Fruit fly (Drosophila melanogaster) whole organism, pupa: Measurements from ENCODE around the gene dgt6.
A peak's percentile ranks its signal among the peaks of the same experiment; 100 is the strongest.

Experiments
- CG10348 ChIP-seq: fragments of 200-800 bp; sonication (Bioruptor generic); IDR thresholded peaks from 2 replicates; pipeline ENCODE4 v1.3.6; 2022; ENCODE audit warnings: missing biosample characterization, missing genetic modification characterization
- CG12605 ChIP-seq: fragments of 200-800 bp; sonication (Bioruptor generic); IDR thresholded peaks from 2 replicates; pipeline ENCODE4 v1.3.6; 2022; ENCODE audit warnings: missing biosample characterization, missing genetic modification characterization
- CG13204 ChIP-seq: fragments of 200-800 bp; sonication (Bioruptor generic); optimal IDR thresholded peaks from 2 replicates; lab custom pipeline; 2018; ENCODE audit warnings: missing biosample characterization, mild to moderate bottlenecking, missing genetic modification characterization, moderate library complexity
- CG14655 ChIP-seq: fragments of 200-800 bp; sonication (Bioruptor generic); optimal IDR thresholded peaks from 3 replicates; lab custom pipeline; 2017; ENCODE audit warnings: mild to moderate bottlenecking, missing biosample characterization, missing genetic modification reagents, missing genetic modification characterization
- CG15710 ChIP-seq: fragments of 200-800 bp; sonication (Bioruptor generic); optimal IDR thresholded peaks from 2 replicates; lab custom pipeline; 2018; ENCODE audit warnings: missing biosample characterization, mild to moderate bottlenecking, missing genetic modification characterization, moderate library complexity
- CG17806 ChIP-seq: fragments of 200-800 bp; sonication (Bioruptor generic); optimal IDR thresholded peaks from 2 replicates; lab custom pipeline; 2018; ENCODE audit warnings: missing biosample characterization, mild to moderate bottlenecking, missing genetic modification characterization, moderate library complexity
- CG32121 ChIP-seq: fragments of 200-800 bp; sonication (Bioruptor generic); IDR thresholded peaks from 2 replicates; pipeline ENCODE4 v1.3.6; 2022; ENCODE audit warnings: missing biosample characterization, missing genetic modification characterization
- CG34367 ChIP-seq: fragments of 200-800 bp; sonication (Bioruptor generic); optimal IDR thresholded peaks from 2 replicates; lab custom pipeline; 2018; ENCODE audit warnings: missing biosample characterization, mild to moderate bottlenecking, missing genetic modification characterization
- CG4496 ChIP-seq: fragments of 200-800 bp; sonication (Bioruptor generic); IDR thresholded peaks from 3 replicates; pipeline ENCODE4 v1.3.6; 2022; ENCODE audit warnings: missing biosample characterization, missing genetic modification characterization
- CG8159 ChIP-seq: fragments of 200-800 bp; sonication (Bioruptor generic); optimal IDR thresholded peaks from 3 replicates; lab custom pipeline; 2018; ENCODE audit warnings: missing biosample characterization, mild to moderate bottlenecking, missing genetic modification characterization, moderate library complexity
- CG8301 ChIP-seq: fragments of 200-800 bp; sonication (Bioruptor generic); optimal IDR thresholded peaks from 2 replicates; lab custom pipeline; 2018; ENCODE audit warnings: missing biosample characterization, mild to moderate bottlenecking, missing genetic modification characterization
- CG9948 ChIP-seq: fragments of 200-800 bp; sonication (Bioruptor generic); optimal IDR thresholded peaks from 2 replicates; lab custom pipeline; 2018; ENCODE audit warnings: missing biosample characterization, mild to moderate bottlenecking, missing genetic modification characterization, moderate library complexity
- D1 ChIP-seq: fragments of 200-800 bp; sonication (Bioruptor generic); optimal IDR thresholded peaks from 2 replicates; lab custom pipeline; 2018; ENCODE audit warnings: missing biosample characterization, mild to moderate bottlenecking, missing genetic modification characterization, moderate library complexity
- EcR ChIP-seq: fragments of 200-800 bp; sonication (Bioruptor generic); optimal IDR thresholded peaks from 3 replicates; lab custom pipeline; 2019; ENCODE audit warnings: missing biosample characterization, missing genetic modification characterization, mild to moderate bottlenecking, moderate library complexity, missing genetic modification reagents
- Ets98B ChIP-seq: fragments of 200-800 bp; sonication (Bioruptor generic); IDR thresholded peaks from 2 replicates; pipeline ENCODE4 v1.3.6; 2022; ENCODE audit warnings: missing biosample characterization, missing genetic modification characterization
- Pif1A ChIP-seq: fragments of 200-800 bp; sonication (Bioruptor generic); optimal IDR thresholded peaks from 3 replicates; lab custom pipeline; 2016; ENCODE audit warnings: missing biosample characterization, missing genetic modification characterization
- Pif1B ChIP-seq: fragments of 200-800 bp; sonication (Bioruptor generic); optimal IDR thresholded peaks from 3 replicates; lab custom pipeline; 2016; ENCODE audit warnings: missing biosample characterization, missing genetic modification characterization
- Snoo ChIP-seq: fragments of 200-800 bp; sonication (Bioruptor generic); optimal IDR thresholded peaks from 3 replicates; lab custom pipeline; 2017; ENCODE audit warnings: missing biosample characterization, mild to moderate bottlenecking, missing genetic modification characterization, inconsistent platforms
- fd96Ca ChIP-seq: fragments of 200-800 bp; sonication (Bioruptor generic); IDR thresholded peaks from 3 replicates; pipeline ENCODE4 v1.3.6; 2022; ENCODE audit warnings: missing biosample characterization, missing genetic modification characterization
- gl ChIP-seq: fragments of 200-800 bp; sonication (Bioruptor generic); optimal IDR thresholded peaks from 2 replicates; lab custom pipeline; 2018; ENCODE audit warnings: missing biosample characterization, mild to moderate bottlenecking, missing genetic modification characterization
- rn ChIP-seq: fragments of 200-800 bp; sonication (Bioruptor generic); IDR thresholded peaks from 2 replicates; pipeline ENCODE4 v1.3.6; 2022; ENCODE audit warnings: missing biosample characterization, missing genetic modification characterization

Gene dgt6

DNA sequence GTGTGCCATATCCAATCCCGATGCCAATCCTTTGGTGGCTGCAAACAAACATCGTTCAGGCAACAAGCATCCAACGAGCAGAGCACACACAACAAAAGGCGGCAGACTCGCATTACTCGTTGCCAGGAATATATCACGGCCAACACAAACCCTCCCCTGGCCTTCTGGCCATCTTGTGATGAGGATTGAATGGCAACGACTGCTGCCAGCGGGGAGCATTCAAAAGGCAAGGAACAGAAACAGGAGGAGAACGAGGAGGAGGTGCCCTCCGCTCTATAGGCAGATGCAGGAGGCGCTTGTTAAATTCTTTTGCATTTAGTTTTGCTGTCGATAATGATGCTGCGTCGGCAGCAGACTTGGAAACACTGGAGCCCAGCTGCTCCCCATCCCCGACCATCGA is 35.2 kb downstream of the dgt6 start:
- TF ChIP-seq CG8301 (tag; lab: Kevin White, UChicago) (no peak), CG9948 (tag; lab: Kevin White, UChicago) (no peak), D1 (tag; lab: Kevin White, UChicago) (no peak), rn (GFP tag; lab: Robert Waterston, UW) (no peak), CG14655 (GFP tag; lab: Kevin White, UChicago) (no peak), CG10348 (GFP tag; lab: Robert Waterston, UW) (no peak), Pif1B (GFP tag; lab: Kevin White, UChicago) (no peak), Ets98B (GFP tag; lab: Robert Waterston, UW) (no peak), CG12605 (GFP tag; lab: Robert Waterston, UW) (no peak), CG13204 (GFP tag; lab: Kevin White, UChicago) (peak; percentile 42), CG32121 (GFP tag; lab: Robert Waterston, UW) (no peak), EcR (peak; percentile 51), fd96Ca (GFP tag; lab: Robert Waterston, UW) (no peak), CG4496 (GFP tag; lab: Robert Waterston, UW) (peak; percentile 19; the same call in 1 of the 3 replicates), gl (tag; lab: Kevin White, UChicago) (no peak), CG15710 (tag; lab: Kevin White, UChicago) (no peak), Pif1A (GFP tag; lab: Kevin White, UChicago) (no peak), CG17806 (tag; lab: Kevin White, UChicago) (no peak), Snoo (tag; lab: Kevin White, UChicago) (no peak), CG34367 (tag; lab: Kevin White, UChicago) (no peak)

DNA sequence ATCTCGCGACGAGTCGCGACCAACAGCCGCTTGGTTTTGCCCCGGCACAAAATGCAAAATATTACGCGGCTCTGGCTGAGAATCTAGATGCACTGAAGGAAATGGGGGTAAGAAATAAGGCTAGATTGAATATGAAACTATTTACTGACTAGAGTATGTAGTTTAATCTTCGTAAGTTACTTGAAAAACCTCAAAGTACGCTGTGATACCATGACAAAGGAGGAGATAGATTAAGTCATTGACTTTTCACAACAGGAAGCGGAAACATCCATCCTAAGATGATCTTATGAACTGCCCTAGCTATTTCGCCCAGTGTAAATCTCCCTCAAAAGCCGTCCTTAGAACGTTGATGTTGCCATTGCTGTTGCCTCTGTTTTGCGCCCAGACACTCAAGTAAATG is 36.6 kb downstream of the dgt6 start:
- peak; percentile 70 for TF ChIP-seq CG34367 (tag; lab: Kevin White, UChicago)
- peak; percentile 57 for TF ChIP-seq gl (tag; lab: Kevin White, UChicago)
- TF ChIP-seq CG8301 (tag; lab: Kevin White, UChicago): peak; percentile 84
- TF ChIP-seq Pif1A (GFP tag; lab: Kevin White, UChicago): peak; percentile 65
- TF ChIP-seq CG32121 (GFP tag; lab: Robert Waterston, UW): peak; percentile 27; the same call in 1 of the 2 replicates
- peak; percentile 79 for TF ChIP-seq fd96Ca (GFP tag; lab: Robert Waterston, UW)
- peak; percentile 17 for TF ChIP-seq CG13204 (GFP tag; lab: Kevin White, UChicago)
- peak; percentile 81 for TF ChIP-seq CG9948 (tag; lab: Kevin White, UChicago)
- peak; percentile 81 for TF ChIP-seq CG17806 (tag; lab: Kevin White, UChicago)
- TF ChIP-seq D1 (tag; lab: Kevin White, UChicago): peak; percentile 27
- TF ChIP-seq CG14655 (GFP tag; lab: Kevin White, UChicago): peak; percentile 88
- peak; percentile 62; the same call in 1 of the 3 replicates for TF ChIP-seq CG4496 (GFP tag; lab: Robert Waterston, UW)
- TF ChIP-seq EcR: no peak
- TF ChIP-seq CG10348 (GFP tag; lab: Robert Waterston, UW): no peak
- TF ChIP-seq Snoo (tag; lab: Kevin White, UChicago): peak; percentile 8
- TF ChIP-seq CG12605 (GFP tag; lab: Robert Waterston, UW): peak; percentile 48; the same call in 1 of the 2 replicates
- TF ChIP-seq Pif1B (GFP tag; lab: Kevin White, UChicago): peak; percentile 32
- no peak; the same call in 1 of the 2 replicates for TF ChIP-seq Ets98B (GFP tag; lab: Robert Waterston, UW)
- peak; percentile 66 for TF ChIP-seq CG15710 (tag; lab: Kevin White, UChicago)
- no peak for TF ChIP-seq rn (GFP tag; lab: Robert Waterston, UW)
- TF ChIP-seq CG8159 (tag; lab: Kevin White, UChicago): peak; percentile 78

DNA sequence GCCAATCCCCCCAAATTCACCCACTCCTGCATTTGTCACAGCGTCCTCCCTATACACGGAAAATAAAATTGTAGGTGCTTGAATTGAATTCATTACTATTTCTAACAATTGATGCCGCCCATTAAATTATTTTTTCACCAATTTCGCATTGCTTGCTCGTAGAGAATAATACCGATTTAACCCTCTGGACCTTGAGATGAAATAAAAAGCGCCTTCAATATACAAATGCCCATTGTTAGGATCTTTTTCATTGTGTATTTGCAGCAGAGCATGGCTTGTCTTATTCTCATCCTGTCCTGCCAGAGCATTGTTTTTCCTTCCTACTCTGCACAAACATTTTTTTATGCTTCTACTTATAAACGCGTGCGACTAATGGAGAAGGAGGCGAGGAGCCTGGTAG is 39.2 kb downstream of the dgt6 start:
- TF ChIP-seq Pif1B (GFP tag; lab: Kevin White, UChicago) (peak; percentile 15), CG15710 (tag; lab: Kevin White, UChicago) (peak; percentile 58), CG13204 (GFP tag; lab: Kevin White, UChicago) (no peak), CG8159 (tag; lab: Kevin White, UChicago) (peak; percentile 73), Ets98B (GFP tag; lab: Robert Waterston, UW) (peak; percentile 25; the same call in 1 of the 2 replicates), fd96Ca (GFP tag; lab: Robert Waterston, UW) (peak; percentile 61; the same call in 2 of the 3 replicates), CG14655 (GFP tag; lab: Kevin White, UChicago) (peak; percentile 60), EcR (no peak), Pif1A (GFP tag; lab: Kevin White, UChicago) (peak; percentile 59), CG34367 (tag; lab: Kevin White, UChicago) (peak; percentile 58), gl (tag; lab: Kevin White, UChicago) (no peak), CG9948 (tag; lab: Kevin White, UChicago) (peak; percentile 77), CG17806 (tag; lab: Kevin White, UChicago) (peak; percentile 76), CG32121 (GFP tag; lab: Robert Waterston, UW) (no peak), CG12605 (GFP tag; lab: Robert Waterston, UW) (no peak), CG4496 (GFP tag; lab: Robert Waterston, UW) (no peak; the same call in 2 of the 3 replicates), CG8301 (tag; lab: Kevin White, UChicago) (peak; percentile 48), Snoo (tag; lab: Kevin White, UChicago) (peak; percentile 13)

DNA sequence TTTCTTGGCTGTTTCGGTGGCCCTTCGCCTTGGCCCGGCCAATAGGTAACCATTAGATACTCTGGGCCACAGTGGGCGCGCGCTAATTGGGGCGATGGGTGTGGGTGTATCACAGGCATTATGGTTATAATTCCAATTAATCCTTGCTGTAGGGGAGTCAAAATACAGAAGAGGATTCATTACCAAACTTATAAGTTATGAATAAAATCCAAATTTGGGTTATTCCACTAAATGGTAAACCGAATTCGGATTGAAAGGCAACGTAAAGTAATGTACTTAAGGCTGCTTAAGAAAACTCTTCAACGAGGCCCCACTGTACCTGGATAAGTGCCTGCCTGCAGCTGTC is 41.1 kb downstream of the dgt6 start:
- TF ChIP-seq rn (GFP tag; lab: Robert Waterston, UW): no peak
- TF ChIP-seq CG17806 (tag; lab: Kevin White, UChicago): no peak
- no peak for TF ChIP-seq Pif1A (GFP tag; lab: Kevin White, UChicago)
- TF ChIP-seq D1 (tag; lab: Kevin White, UChicago): no peak
- TF ChIP-seq Snoo (tag; lab: Kevin White, UChicago): no peak
- TF ChIP-seq CG13204 (GFP tag; lab: Kevin White, UChicago): no peak
- TF ChIP-seq CG14655 (GFP tag; lab: Kevin White, UChicago): peak; percentile 57
- peak; percentile 36 for TF ChIP-seq CG8301 (tag; lab: Kevin White, UChicago)
- peak; percentile 60; the same call in 1 of the 3 replicates for TF ChIP-seq CG4496 (GFP tag; lab: Robert Waterston, UW)
- no peak for TF ChIP-seq fd96Ca (GFP tag; lab: Robert Waterston, UW)
- peak; percentile 33; the same call in 1 of the 2 replicates for TF ChIP-seq CG32121 (GFP tag; lab: Robert Waterston, UW)
- no peak for TF ChIP-seq CG12605 (GFP tag; lab: Robert Waterston, UW)
